Fruit fly (Drosophila melanogaster): Measurements from ENCODE around the gene nAChRbeta3.

nAChRbeta3 gene

dm6 chr2L:505009-505408 lies 39.9 kb upstream of the nAChRbeta3 start:
- TF ChIP-seq bab1 (GFP tag; optimal IDR thresholded peaks at IDR 0.05) (no peak), CG7101 (tag; optimal IDR thresholded peaks at IDR 0.05) (no peak), Crg-1 (GFP tag; optimal IDR thresholded peaks at IDR 0.05) (no peak), pad (GFP tag; optimal IDR thresholded peaks at IDR 0.05) (no peak)

- TF ChIP-seq CG7045 (GFP tag; optimal IDR thresholded peaks at IDR 0.05) (no peak), Hr96 (GFP tag; optimal IDR thresholded peaks at IDR 0.05) (no peak), CG33017 (tag; optimal IDR thresholded peaks at IDR 0.05) (no peak), kay (GFP tag; ENCODE audit: borderline replicate concordance) (no peak), tj (GFP tag; optimal IDR thresholded peaks at IDR 0.05) (no peak), CG12768 (GFP tag; optimal IDR thresholded peaks at IDR 0.05) (no peak), CG1620 (GFP tag; optimal IDR thresholded peaks at IDR 0.05) (no peak), ovo (GFP tag; optimal IDR thresholded peaks at IDR 0.05) (no peak), pad (GFP tag; optimal IDR thresholded peaks at IDR 0.05) (no peak), CG11617 (GFP tag; optimal IDR thresholded peaks at IDR 0.05) (no peak)
Observed at dm6 chr2L:506443-506842, 38.5 kb upstream of the nAChRbeta3 start.

- TF ChIP-seq cic (GFP tag; optimal IDR thresholded peaks at IDR 0.05) (no peak), cnc (optimal IDR thresholded peaks at IDR 0.05) (no peak)
Observed at dm6 chr2L:507169-507568, 37.8 kb upstream of the nAChRbeta3 start.

- TF ChIP-seq Crg-1 (GFP tag; optimal IDR thresholded peaks at IDR 0.05) (no peak), CG1620 (GFP tag; optimal IDR thresholded peaks at IDR 0.05) (no peak), Clk (GFP tag; optimal IDR thresholded peaks at IDR 0.05) (no peak), cnc (optimal IDR thresholded peaks at IDR 0.05) (no peak), bab1 (GFP tag; optimal IDR thresholded peaks at IDR 0.05) (no peak), cic (GFP tag; optimal IDR thresholded peaks at IDR 0.05) (no peak), kay (GFP tag; ENCODE audit: borderline replicate concordance) (no peak), CG5204 (GFP tag; optimal IDR thresholded peaks at IDR 0.05) (no peak), CG7101 (tag; optimal IDR thresholded peaks at IDR 0.05) (no peak), toe (GFP tag; optimal IDR thresholded peaks at IDR 0.05) (no peak), CG12768 (GFP tag; optimal IDR thresholded peaks at IDR 0.05) (no peak), ovo (GFP tag; optimal IDR thresholded peaks at IDR 0.05) (no peak), CG7045 (GFP tag; optimal IDR thresholded peaks at IDR 0.05) (no peak), CG33017 (tag; optimal IDR thresholded peaks at IDR 0.05) (no peak)
Observed at dm6 chr2L:510534-511014, 34.4 kb upstream of the nAChRbeta3 start.

dm6 chr2L:512028-512427 lies 32.9 kb upstream of the nAChRbeta3 start:
- TF ChIP-seq pad (GFP tag; optimal IDR thresholded peaks at IDR 0.05) = no peak
- TF ChIP-seq CG12768 (GFP tag; optimal IDR thresholded peaks at IDR 0.05) = no peak
- no peak for TF ChIP-seq toe (GFP tag; optimal IDR thresholded peaks at IDR 0.05)
- TF ChIP-seq CG14711 (tag; optimal IDR thresholded peaks at IDR 0.05) = no peak
- no peak for TF ChIP-seq Clk (GFP tag; optimal IDR thresholded peaks at IDR 0.05)
- no peak for TF ChIP-seq cnc (optimal IDR thresholded peaks at IDR 0.05)
- no peak for TF ChIP-seq CG5204 (GFP tag; optimal IDR thresholded peaks at IDR 0.05)
- TF ChIP-seq CG11617 (GFP tag; optimal IDR thresholded peaks at IDR 0.05) = no peak
- no peak for TF ChIP-seq Hr96 (GFP tag; optimal IDR thresholded peaks at IDR 0.05)
- no peak for TF ChIP-seq ovo (GFP tag; optimal IDR thresholded peaks at IDR 0.05)
- no peak for TF ChIP-seq tj (GFP tag; optimal IDR thresholded peaks at IDR 0.05)
- no peak for TF ChIP-seq bab1 (GFP tag; optimal IDR thresholded peaks at IDR 0.05)
- TF ChIP-seq CG7101 (tag; optimal IDR thresholded peaks at IDR 0.05) = no peak

- TF ChIP-seq Hr96 (GFP tag; optimal IDR thresholded peaks at IDR 0.05) = no peak
- TF ChIP-seq CG33017 (tag; optimal IDR thresholded peaks at IDR 0.05) = no peak
- TF ChIP-seq bab1 (GFP tag; optimal IDR thresholded peaks at IDR 0.05) = no peak
- no peak for TF ChIP-seq tj (GFP tag; optimal IDR thresholded peaks at IDR 0.05)
- no peak for TF ChIP-seq toe (GFP tag; optimal IDR thresholded peaks at IDR 0.05)
- TF ChIP-seq CG1620 (GFP tag; optimal IDR thresholded peaks at IDR 0.05) = no peak
- no peak for TF ChIP-seq CG7101 (tag; optimal IDR thresholded peaks at IDR 0.05)
Observed at dm6 chr2L:513035-513434, 31.9 kb upstream of the nAChRbeta3 start.

- TF ChIP-seq cnc (optimal IDR thresholded peaks at IDR 0.05) (no peak), CG7045 (GFP tag; optimal IDR thresholded peaks at IDR 0.05) (no peak), Mnt (GFP tag; optimal IDR thresholded peaks at IDR 0.05) (no peak), Crg-1 (GFP tag; optimal IDR thresholded peaks at IDR 0.05) (no peak), CG1620 (GFP tag; optimal IDR thresholded peaks at IDR 0.05) (no peak), tj (GFP tag; optimal IDR thresholded peaks at IDR 0.05) (no peak)
Observed at dm6 chr2L:514124-514818, 30.7 kb upstream of the nAChRbeta3 start.

Measured in whole organism, adult.